Worm (Caenorhabditis elegans) whole organism, L3 larva: Measurements from ENCODE around the gene ZK154.5.

Source experiments
- R02D3.7 ChIP-seq: fragments of 150-350 bp; optimal IDR thresholded peaks from 2 replicates; lab custom pipeline; 2014; ENCODE audit warnings: missing biosample characterization, missing genetic modification characterization
- ZK546.5 ChIP-seq: sonication (generic microtip); optimal IDR thresholded peaks from 2 replicates; lab custom pipeline; 2017; ENCODE audit warnings: missing biosample characterization, missing genetic modification characterization
- aly-2 ChIP-seq: fragments of 150-350 bp; optimal IDR thresholded peaks from 2 replicates; lab custom pipeline; 2014; ENCODE audit warnings: missing biosample characterization, missing genetic modification characterization
- ama-1 ChIP-seq: fragments of 150-350 bp; optimal IDR thresholded peaks from 2 replicates; lab custom pipeline; 2018
- ceh-16 ChIP-seq: sonication (generic microtip); optimal IDR thresholded peaks from 2 replicates; lab custom pipeline; 2017; ENCODE audit warnings: missing biosample characterization, missing genetic modification characterization
- ceh-28 ChIP-seq: fragments of 150-350 bp; optimal IDR thresholded peaks from 2 replicates; lab custom pipeline; 2014; ENCODE audit warnings: missing biosample characterization, missing genetic modification reagents, missing genetic modification characterization
- ceh-82 ChIP-seq: fragments of 150-350 bp; optimal IDR thresholded peaks from 2 replicates; lab custom pipeline; 2014; ENCODE audit warnings: missing biosample characterization, missing genetic modification characterization
- ceh-9 ChIP-seq: sonication (generic microtip); optimal IDR thresholded peaks from 2 replicates; lab custom pipeline; 2018; ENCODE audit warnings: missing biosample characterization, missing genetic modification characterization
- daf-12 ChIP-seq: fragments of 150-350 bp; optimal IDR thresholded peaks from 2 replicates; lab custom pipeline; 2014; ENCODE audit warnings: missing biosample characterization, missing genetic modification reagents, missing genetic modification characterization
- egl-27 ChIP-seq: sonication (generic microtip); optimal IDR thresholded peaks from 4 replicates; lab custom pipeline; 2017; ENCODE audit warnings: missing biosample characterization, missing genetic modification reagents, missing genetic modification characterization
- egl-5 ChIP-seq: fragments of 150-350 bp; optimal IDR thresholded peaks from 2 replicates; lab custom pipeline; 2017; ENCODE audit warnings: missing biosample characterization, missing genetic modification reagents, missing genetic modification characterization, inconsistent platforms
- elt-1 ChIP-seq: fragments of 150-350 bp; optimal IDR thresholded peaks from 2 replicates; lab custom pipeline; 2014; ENCODE audit warnings: missing biosample characterization, missing genetic modification characterization
- elt-2 ChIP-seq: sonication (generic microtip); optimal IDR thresholded peaks from 2 replicates; lab custom pipeline; 2016; ENCODE audit warnings: missing genetic modification reagents, mild to moderate bottlenecking, missing genetic modification characterization, missing compliant biosample characterization
- elt-3 ChIP-seq, 3 experiments: fragments of 150-350 bp in 1 of 3; sonication (generic microtip) in 2 of 3; optimal IDR thresholded peaks; 2 replicates in 2 of 3; 4 replicates in 1 of 3; lab custom pipeline; 2014 to 2017; ENCODE audit warnings: missing biosample characterization in 3 of 3, missing genetic modification characterization in 3 of 3
- eor-1 ChIP-seq, 2 experiments: fragments of 150-350 bp; optimal IDR thresholded peaks; 2 replicates each; lab custom pipeline; 2014 to 2018; ENCODE audit warnings: missing biosample characterization in 2 of 2, missing genetic modification characterization in 2 of 2
- fkh-10 ChIP-seq: sonication (generic microtip); optimal IDR thresholded peaks from 2 replicates; lab custom pipeline; 2017; ENCODE audit warnings: missing biosample characterization, missing genetic modification reagents, missing genetic modification characterization
- fkh-2 ChIP-seq: fragments of 150-350 bp; optimal IDR thresholded peaks from 2 replicates; lab custom pipeline; 2014; ENCODE audit warnings: missing biosample characterization, missing genetic modification reagents, missing genetic modification characterization
- fos-1 ChIP-seq: fragments of 150-350 bp; optimal IDR thresholded peaks from 2 replicates; lab custom pipeline; 2014; ENCODE audit warnings: missing biosample characterization, missing genetic modification characterization
- hmg-11 ChIP-seq: sonication (generic microtip); optimal IDR thresholded peaks from 2 replicates; lab custom pipeline; 2016; ENCODE audit warnings: missing genetic modification characterization, missing compliant biosample characterization
- jun-1 ChIP-seq: fragments of 150-350 bp; optimal IDR thresholded peaks from 2 replicates; lab custom pipeline; 2014; ENCODE audit warnings: missing biosample characterization, missing genetic modification reagents, missing genetic modification characterization
- lin-15B ChIP-seq: fragments of 150-350 bp; optimal IDR thresholded peaks from 2 replicates; lab custom pipeline; 2014; ENCODE audit warnings: missing biosample characterization, missing genetic modification characterization
- lin-39 ChIP-seq: fragments of 150-350 bp; optimal IDR thresholded peaks from 2 replicates; lab custom pipeline; 2018; ENCODE audit warnings: missing biosample characterization, missing genetic modification reagents, missing genetic modification characterization
- lsy-12 ChIP-seq: sonication (generic microtip); optimal IDR thresholded peaks from 2 replicates; lab custom pipeline; 2016; ENCODE audit warnings: mild to moderate bottlenecking, missing genetic modification characterization, missing compliant biosample characterization
- mdl-1 ChIP-seq: fragments of 150-350 bp; optimal IDR thresholded peaks from 2 replicates; lab custom pipeline; 2014; ENCODE audit warnings: missing biosample characterization, missing genetic modification characterization
- mml-1 ChIP-seq: fragments of 150-350 bp; sonication (generic microtip); optimal IDR thresholded peaks from 3 replicates; lab custom pipeline; 2014; ENCODE audit warnings: missing biosample characterization, missing genetic modification characterization
- nfya-1 ChIP-seq: sonication (generic microtip); optimal IDR thresholded peaks from 2 replicates; lab custom pipeline; 2017; ENCODE audit warnings: missing genetic modification characterization, mild to moderate bottlenecking, missing compliant biosample characterization, antibody characterized with exemption, moderate library complexity; ENCODE audit not compliant: insufficient read depth
- nhr-11 ChIP-seq: fragments of 150-350 bp; optimal IDR thresholded peaks from 2 replicates; lab custom pipeline; 2014; ENCODE audit warnings: missing biosample characterization, missing genetic modification characterization
- nhr-12 ChIP-seq: fragments of 150-350 bp; optimal IDR thresholded peaks from 2 replicates; lab custom pipeline; 2014; ENCODE audit warnings: missing biosample characterization, missing genetic modification characterization
- nhr-23 ChIP-seq: fragments of 150-350 bp; optimal IDR thresholded peaks from 2 replicates; lab custom pipeline; 2014; ENCODE audit warnings: missing biosample characterization, missing genetic modification reagents, missing genetic modification characterization
- nhr-237 ChIP-seq: fragments of 150-350 bp; optimal IDR thresholded peaks from 2 replicates; lab custom pipeline; 2014; ENCODE audit warnings: missing biosample characterization, missing genetic modification characterization
- nhr-25 ChIP-seq: sonication (generic microtip); optimal IDR thresholded peaks from 2 replicates; lab custom pipeline; 2017; ENCODE audit warnings: missing biosample characterization, missing genetic modification characterization
- nhr-28 ChIP-seq: fragments of 150-350 bp; optimal IDR thresholded peaks from 2 replicates; lab custom pipeline; 2014; ENCODE audit warnings: missing biosample characterization, missing genetic modification characterization
- nhr-43 ChIP-seq: sonication (generic microtip); optimal IDR thresholded peaks from 2 replicates; lab custom pipeline; 2016; ENCODE audit warnings: mild to moderate bottlenecking, missing genetic modification characterization, missing compliant biosample characterization; ENCODE audit not compliant: poor library complexity, severe bottlenecking
- nhr-67 ChIP-seq: fragments of 150-350 bp; optimal IDR thresholded peaks from 2 replicates; lab custom pipeline; 2014; ENCODE audit warnings: missing biosample characterization, missing genetic modification characterization
- nhr-76 ChIP-seq: fragments of 150-350 bp; sonication (generic microtip); optimal IDR thresholded peaks from 5 replicates; lab custom pipeline; 2014; ENCODE audit warnings: missing biosample characterization, missing genetic modification characterization
- nhr-77 ChIP-seq: fragments of 150-350 bp; optimal IDR thresholded peaks from 2 replicates; lab custom pipeline; 2014; ENCODE audit warnings: missing biosample characterization, missing genetic modification characterization
- pha-4 ChIP-seq: fragments of 150-350 bp; optimal IDR thresholded peaks from 2 replicates; lab custom pipeline; 2014; ENCODE audit warnings: missing biosample characterization, missing genetic modification reagents, missing genetic modification characterization
- pqm-1 ChIP-seq: fragments of 150-350 bp; optimal IDR thresholded peaks from 2 replicates; lab custom pipeline; 2017; ENCODE audit warnings: missing biosample characterization, missing genetic modification characterization, inconsistent platforms
- sea-2 ChIP-seq: fragments of 150-350 bp; sonication (generic microtip); optimal IDR thresholded peaks from 4 replicates; lab custom pipeline; 2014; ENCODE audit warnings: missing biosample characterization, missing genetic modification reagents, missing genetic modification characterization
- skn-1 ChIP-seq: fragments of 150-350 bp; optimal IDR thresholded peaks from 2 replicates; lab custom pipeline; 2014; ENCODE audit warnings: missing biosample characterization, missing genetic modification characterization
- snpc-4 ChIP-seq: fragments of 150-350 bp; optimal IDR thresholded peaks from 2 replicates; lab custom pipeline; 2014; ENCODE audit warnings: missing biosample characterization, missing genetic modification characterization
- tbx-2 ChIP-seq: sonication (generic microtip); optimal IDR thresholded peaks from 2 replicates; lab custom pipeline; 2016; ENCODE audit warnings: mild to moderate bottlenecking, missing genetic modification characterization, missing compliant biosample characterization
- unc-62 ChIP-seq: fragments of 150-350 bp; sonication (generic microtip); optimal IDR thresholded peaks from 4 replicates; lab custom pipeline; 2014; ENCODE audit warnings: missing biosample characterization, missing genetic modification reagents, missing genetic modification characterization
- zag-1 ChIP-seq: fragments of 150-350 bp; optimal IDR thresholded peaks from 2 replicates; lab custom pipeline; 2014; ENCODE audit warnings: missing biosample characterization, missing genetic modification characterization
- ztf-11 ChIP-seq: fragments of 150-350 bp; optimal IDR thresholded peaks from 2 replicates; lab custom pipeline; 2014; ENCODE audit warnings: missing biosample characterization, missing genetic modification characterization
- ztf-4 ChIP-seq: fragments of 150-350 bp; optimal IDR thresholded peaks from 2 replicates; lab custom pipeline; 2014; ENCODE audit warnings: missing biosample characterization, missing genetic modification characterization

The ZK154.5 gene

DNA sequence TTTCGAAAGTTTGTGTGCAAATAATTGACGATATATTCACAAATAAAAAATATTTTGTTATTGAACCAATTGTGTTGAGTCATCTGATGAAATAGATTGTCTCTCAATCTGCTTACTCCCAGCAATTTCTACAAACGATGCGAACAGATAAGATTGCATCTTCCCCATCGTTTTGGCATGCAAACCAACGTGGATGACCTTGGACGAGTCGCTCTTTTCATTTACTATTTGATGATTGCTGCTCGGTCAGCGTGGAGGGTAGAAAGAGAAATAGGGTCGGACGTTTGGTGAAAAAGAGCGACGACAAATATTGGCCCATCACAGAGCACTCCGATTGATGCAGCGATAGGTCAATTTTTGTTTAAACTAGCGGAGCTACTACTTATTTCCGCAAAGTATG lies 38.0 kb upstream of the ZK154.5 start:
- no peak for TF ChIP-seq sea-2 (GFP tag; lab: Kevin White, UChicago)
- TF ChIP-seq nhr-237 (tag; lab: Kevin White, UChicago) = no peak
- peak; percentile 84 for TF ChIP-seq ceh-28 (tag; lab: Kevin White, UChicago)
- peak; percentile 41 for TF ChIP-seq jun-1 (tag; lab: Kevin White, UChicago)
- TF ChIP-seq tbx-2 (tag; lab: Kevin White, UChicago) = peak; percentile 7
- no peak for TF ChIP-seq egl-27
- TF ChIP-seq ZK546.5 (tag; lab: Kevin White, UChicago) = no peak
- peak; percentile 84 for TF ChIP-seq nhr-25
- TF ChIP-seq fkh-10 = no peak
- peak; percentile 91 for TF ChIP-seq elt-1 (tag; lab: Kevin White, UChicago)
- TF ChIP-seq lsy-12 (tag; lab: Kevin White, UChicago) = peak; percentile 26
- no peak for TF ChIP-seq fos-1 (tag; lab: Kevin White, UChicago)
- peak; percentile 26 for TF ChIP-seq lin-39 (tag; lab: Kevin White, UChicago)
- TF ChIP-seq nhr-28 = no peak
- peak; percentile 50 for TF ChIP-seq elt-2
- no peak for TF ChIP-seq skn-1 (tag; lab: Kevin White, UChicago)
- TF ChIP-seq mdl-1 (tag; lab: Kevin White, UChicago) = no peak
- TF ChIP-seq ztf-4 (tag; lab: Kevin White, UChicago) = no peak
- peak; percentile 31 for TF ChIP-seq nhr-43 (tag; lab: Kevin White, UChicago)
- TF ChIP-seq nhr-67 (tag; lab: Kevin White, UChicago) = no peak
- no peak for TF ChIP-seq snpc-4
- TF ChIP-seq unc-62 (GFP tag; lab: Kevin White, UChicago) = no peak
- peak; percentile 77 for TF ChIP-seq ama-1 (lab: Kevin White, UChicago)
- no peak for TF ChIP-seq mml-1
- no peak for TF ChIP-seq daf-12
- peak; percentile 18 for TF ChIP-seq egl-5
- no peak for TF ChIP-seq zag-1
- peak; percentile 53 for TF ChIP-seq nhr-23 (tag; lab: Kevin White, UChicago)
- peak; percentile 13 for TF ChIP-seq nhr-12 (tag; lab: Kevin White, UChicago)
- TF ChIP-seq nhr-76 (tag; lab: Kevin White, UChicago) = no peak
- no peak for TF ChIP-seq ceh-16 (tag; lab: Kevin White, UChicago)
- TF ChIP-seq ceh-9 (tag; lab: Kevin White, UChicago) = no peak
- no peak for TF ChIP-seq ztf-11
- TF ChIP-seq nfya-1 (tag; lab: Kevin White, UChicago) = peak; percentile 56
- TF ChIP-seq hmg-11 (tag; lab: Kevin White, UChicago) = peak; percentile 4
- no peak for TF ChIP-seq pqm-1 (tag; lab: Kevin White, UChicago)
- TF ChIP-seq aly-2 (tag; lab: Kevin White, UChicago) = no peak
- TF ChIP-seq lin-15B (tag; lab: Kevin White, UChicago) = no peak
- no peak for TF ChIP-seq fkh-2 (tag; lab: Kevin White, UChicago)
- no peak for TF ChIP-seq nhr-77
- peak in 2 of 3 experiments; percentile 50 to 58 for TF ChIP-seq elt-3 (tag; optimal IDR thresholded peaks at IDR 0.05; lab: Kevin White, UChicago)
- TF ChIP-seq nhr-11 (tag; lab: Kevin White, UChicago) = no peak
- no peak for TF ChIP-seq R02D3.7 (tag; lab: Kevin White, UChicago)
- no peak for TF ChIP-seq ceh-82
- TF ChIP-seq pha-4 (tag; lab: Kevin White, UChicago) = peak; percentile 70
- TF ChIP-seq eor-1 (tag; optimal IDR thresholded peaks at IDR 0.05; lab: Kevin White, UChicago) = no peak
